Worm (Caenorhabditis elegans) whole organism, young adult: ENCODE data around the gene idpp-6.
A peak's percentile ranks its signal among the peaks of the same experiment; 100 is the strongest.

ENCODE experiments used
- B0336.3 ChIP-seq: fragments of 200-800 bp; sonication (Bioruptor generic); IDR thresholded peaks from 2 replicates; pipeline ENCODE4 v1.3.6; 2022; ENCODE audit warnings: missing genetic modification characterization, missing compliant biosample characterization
- C06A6.2 ChIP-seq: fragments of 200-800 bp; sonication (Bioruptor generic); conservative IDR thresholded peaks from 2 replicates; pipeline ENCODE4 v1.3.6; 2022; ENCODE audit warnings: missing genetic modification characterization, missing compliant biosample characterization
- F10E7.11 ChIP-seq: sonication (generic microtip); optimal IDR thresholded peaks from 2 replicates; lab custom pipeline; 2017; ENCODE audit warnings: mild to moderate bottlenecking, missing genetic modification characterization, moderate library complexity, missing compliant biosample characterization
- F22D6.2 ChIP-seq: sonication (generic microtip); optimal IDR thresholded peaks from 2 replicates; lab custom pipeline; 2016; ENCODE audit warnings: mild to moderate bottlenecking, missing genetic modification characterization, missing compliant biosample characterization
- F37B4.10 ChIP-seq: fragments of 200-800 bp; sonication (Bioruptor generic); IDR thresholded peaks from 2 replicates; pipeline ENCODE4 v1.3.6; 2022; ENCODE audit warnings: missing genetic modification characterization, missing compliant biosample characterization
- T07F8.4 ChIP-seq: sonication (generic microtip); optimal IDR thresholded peaks from 2 replicates; lab custom pipeline; 2016; ENCODE audit warnings: mild to moderate bottlenecking, missing genetic modification characterization, moderate library complexity, missing compliant biosample characterization
- Y79H2A.3 ChIP-seq: fragments of 200-800 bp; sonication (Bioruptor generic); conservative IDR thresholded peaks from 2 replicates; pipeline ENCODE4 v1.3.6; 2022; ENCODE audit warnings: missing genetic modification reagents, missing genetic modification characterization, missing compliant biosample characterization
- ama-1 ChIP-seq, 3 experiments: fragments of 150-350 bp in 1 of 3; sonication (generic microtip) in 2 of 3; optimal IDR thresholded peaks; 2 replicates each; lab custom pipeline; 2014 to 2018; ENCODE audit warnings: missing biosample characterization in 2 of 3, missing genetic modification characterization in 2 of 3, missing genetic modification reagents in 2 of 3
- aptf-3 ChIP-seq: fragments of 200-800 bp; sonication (Bioruptor generic); IDR thresholded peaks from 2 replicates; pipeline ENCODE4 v1.3.6; 2022; ENCODE audit warnings: missing genetic modification characterization, missing compliant biosample characterization
- atf-7 ChIP-seq: sonication (generic microtip); optimal IDR thresholded peaks from 2 replicates; lab custom pipeline; 2017; ENCODE audit warnings: mild to moderate bottlenecking, missing genetic modification characterization, missing compliant biosample characterization
- attf-3 ChIP-seq: fragments of 200-800 bp; sonication (Bioruptor generic); conservative IDR thresholded peaks from 2 replicates; pipeline ENCODE4 v1.3.6; 2022; ENCODE audit warnings: missing genetic modification reagents, missing genetic modification characterization, missing compliant biosample characterization
- attf-5 ChIP-seq: fragments of 200-800 bp; sonication (Bioruptor generic); optimal IDR thresholded peaks from 2 replicates; lab custom pipeline; 2018; ENCODE audit warnings: mild to moderate bottlenecking, missing genetic modification characterization, missing compliant biosample characterization
- cebp-1 ChIP-seq, 2 experiments: fragments of 200-800 bp in 1 of 2; sonication (Bioruptor generic) in 1 of 2; sonication (generic microtip) in 1 of 2; IDR thresholded peaks in 1 of 2; optimal IDR thresholded peaks in 1 of 2; 2 replicates each; pipeline versions ENCODE4 v1.3.6 to Lab custom; 2017 to 2022; ENCODE audit warnings: missing compliant biosample characterization in 2 of 2, missing genetic modification characterization in 2 of 2, mild to moderate bottlenecking in 1 of 2, missing genetic modification reagents in 1 of 2, moderate library complexity in 1 of 2
- ceh-100 ChIP-seq: fragments of 200-800 bp; sonication (Bioruptor generic); IDR thresholded peaks from 2 replicates; pipeline ENCODE4 v1.3.6; 2022; ENCODE audit warnings: missing genetic modification reagents, missing genetic modification characterization, missing compliant biosample characterization
- ceh-27 ChIP-seq: fragments of 200-800 bp; sonication (Bioruptor generic); optimal IDR thresholded peaks from 2 replicates; lab custom pipeline; 2018; ENCODE audit warnings: mild to moderate bottlenecking, missing genetic modification characterization, moderate library complexity, missing compliant biosample characterization
- chd-7 ChIP-seq: sonication (generic microtip); optimal IDR thresholded peaks from 2 replicates; lab custom pipeline; 2016; ENCODE audit warnings: mild to moderate bottlenecking, missing genetic modification characterization, moderate library complexity, missing compliant biosample characterization
- die-1 ChIP-seq: sonication (generic microtip); optimal IDR thresholded peaks from 2 replicates; lab custom pipeline; 2016; ENCODE audit warnings: missing genotype, mild to moderate bottlenecking, missing genetic modification characterization, missing compliant biosample characterization
- dox-1 ChIP-seq: fragments of 200-800 bp; sonication (Bioruptor generic); IDR thresholded peaks from 2 replicates; pipeline ENCODE4 v1.3.6; 2022; ENCODE audit warnings: missing genetic modification reagents, missing genetic modification characterization, missing compliant biosample characterization
- efl-1 ChIP-seq: fragments of 150-350 bp; optimal IDR thresholded peaks from 2 replicates; lab custom pipeline; 2014; ENCODE audit warnings: missing biosample characterization, missing genetic modification reagents, missing genetic modification characterization
- egl-18 ChIP-seq: fragments of 200-800 bp; sonication (Bioruptor generic); IDR thresholded peaks from 2 replicates; pipeline ENCODE4 v1.3.6; 2022; ENCODE audit warnings: missing genetic modification reagents, missing genetic modification characterization, missing compliant biosample characterization
- egl-44 ChIP-seq: fragments of 200-800 bp; sonication (Bioruptor generic); IDR thresholded peaks from 2 replicates; pipeline ENCODE4 v1.3.6; 2022; ENCODE audit warnings: missing genetic modification reagents, missing genetic modification characterization, missing compliant biosample characterization
- ekl-4 ChIP-seq: fragments of 200-800 bp; sonication (Bioruptor generic); IDR thresholded peaks from 2 replicates; pipeline ENCODE4 v1.3.6; 2022; ENCODE audit warnings: missing genetic modification reagents, missing genetic modification characterization, missing compliant biosample characterization
- gei-17 ChIP-seq: fragments of 200-800 bp; sonication (Bioruptor generic); optimal IDR thresholded peaks from 2 replicates; lab custom pipeline; 2018; ENCODE audit warnings: mild to moderate bottlenecking, missing genetic modification characterization, missing compliant biosample characterization
- hmg-1.2 ChIP-seq: fragments of 200-800 bp; sonication (Bioruptor generic); IDR thresholded peaks from 2 replicates; pipeline ENCODE4 v1.3.6; 2022; ENCODE audit warnings: missing genetic modification reagents, missing genetic modification characterization, missing compliant biosample characterization
- hsf-1 ChIP-seq: fragments of 200-800 bp; sonication (Bioruptor generic); IDR thresholded peaks from 2 replicates; pipeline ENCODE4 v1.3.6; 2022; ENCODE audit warnings: missing genetic modification reagents, missing genetic modification characterization, missing compliant biosample characterization
- lag-1 ChIP-seq: fragments of 200-800 bp; sonication (Bioruptor generic); IDR thresholded peaks from 2 replicates; pipeline ENCODE4 v1.3.6; 2022; ENCODE audit warnings: missing genetic modification reagents, missing genetic modification characterization, missing compliant biosample characterization
- let-526 ChIP-seq: fragments of 200-800 bp; sonication (Bioruptor generic); IDR thresholded peaks from 2 replicates; pipeline ENCODE4 v1.3.6; 2022; ENCODE audit warnings: missing genetic modification reagents, missing genetic modification characterization, missing compliant biosample characterization
- lin-26 ChIP-seq: fragments of 200-800 bp; sonication (Bioruptor generic); IDR thresholded peaks from 2 replicates; pipeline ENCODE4 v1.3.6; 2022; ENCODE audit warnings: missing genetic modification reagents, missing genetic modification characterization, missing compliant biosample characterization
- lin-40 ChIP-seq: sonication (generic microtip); optimal IDR thresholded peaks from 2 replicates; lab custom pipeline; 2016; ENCODE audit warnings: missing genetic modification characterization, mild to moderate bottlenecking, missing compliant biosample characterization, missing genotype, missing genetic modification reagents
- lin-54 ChIP-seq: fragments of 200-800 bp; sonication (Bioruptor generic); optimal IDR thresholded peaks from 2 replicates; lab custom pipeline; 2018; ENCODE audit warnings: mild to moderate bottlenecking, missing genetic modification characterization, missing compliant biosample characterization
- lir-1 ChIP-seq: fragments of 200-800 bp; sonication (Bioruptor generic); conservative IDR thresholded peaks from 2 replicates; pipeline ENCODE4 v1.3.6; 2022; ENCODE audit warnings: missing genetic modification reagents, missing genetic modification characterization, missing compliant biosample characterization
- madf-10 ChIP-seq: sonication (generic microtip); optimal IDR thresholded peaks from 2 replicates; lab custom pipeline; 2016; ENCODE audit warnings: mild to moderate bottlenecking, missing genetic modification characterization, missing compliant biosample characterization
- mcd-1 ChIP-seq: fragments of 200-800 bp; sonication (Bioruptor generic); IDR thresholded peaks from 2 replicates; pipeline ENCODE4 v1.3.6; 2022; ENCODE audit warnings: missing genetic modification reagents, missing genetic modification characterization, missing compliant biosample characterization
- nfyb-1 ChIP-seq: fragments of 200-800 bp; sonication (Bioruptor generic); IDR thresholded peaks from 2 replicates; pipeline ENCODE4 v1.3.6; 2022; ENCODE audit warnings: missing genetic modification reagents, missing genetic modification characterization, missing compliant biosample characterization
- nhr-80 ChIP-seq: sonication (generic microtip); optimal IDR thresholded peaks from 2 replicates; lab custom pipeline; 2016; ENCODE audit warnings: missing genetic modification characterization, missing compliant biosample characterization
- rcor-1 ChIP-seq: fragments of 200-800 bp; sonication (Bioruptor generic); IDR thresholded peaks from 2 replicates; pipeline ENCODE4 v1.3.6; 2022; ENCODE audit warnings: missing genetic modification reagents, missing genetic modification characterization, missing compliant biosample characterization
- snpc-3.4 ChIP-seq: sonication (generic microtip); optimal IDR thresholded peaks from 2 replicates; lab custom pipeline; 2017; ENCODE audit warnings: missing genetic modification characterization, mild to moderate bottlenecking, missing compliant biosample characterization, antibody characterized with exemption, moderate library complexity, missing genotype, missing genetic modification reagents
- somi-1 ChIP-seq: fragments of 200-800 bp; sonication (Bioruptor generic); optimal IDR thresholded peaks from 2 replicates; lab custom pipeline; 2018; ENCODE audit warnings: mild to moderate bottlenecking, missing genetic modification characterization, missing compliant biosample characterization
- tbp1 ChIP-seq: fragments of 200-800 bp; sonication (Bioruptor generic); optimal IDR thresholded peaks from 2 replicates; lab custom pipeline; 2018; ENCODE audit warnings: mild to moderate bottlenecking, missing genetic modification characterization, missing compliant biosample characterization
- tlf-1 ChIP-seq: fragments of 200-800 bp; sonication (Bioruptor generic); optimal IDR thresholded peaks from 2 replicates; lab custom pipeline; 2018; ENCODE audit warnings: mild to moderate bottlenecking, missing genetic modification characterization, missing compliant biosample characterization
- zfh-2 ChIP-seq: fragments of 200-800 bp; sonication (Bioruptor generic); conservative IDR thresholded peaks from 2 replicates; pipeline ENCODE4 v1.3.6; 2022; ENCODE audit warnings: missing genetic modification reagents, missing genetic modification characterization, missing compliant biosample characterization
- zim-3 ChIP-seq: sonication (generic microtip); optimal IDR thresholded peaks from 2 replicates; lab custom pipeline; 2017; ENCODE audit warnings: mild to moderate bottlenecking, missing genetic modification characterization, moderate library complexity, missing compliant biosample characterization
- ztf-22 ChIP-seq: fragments of 200-800 bp; sonication (Bioruptor generic); optimal IDR thresholded peaks from 2 replicates; lab custom pipeline; 2018; ENCODE audit warnings: mild to moderate bottlenecking, missing genetic modification characterization, moderate library complexity, missing compliant biosample characterization
- ztf-26 ChIP-seq: sonication (generic microtip); optimal IDR thresholded peaks from 2 replicates; lab custom pipeline; 2017; ENCODE audit warnings: missing genetic modification characterization, missing compliant biosample characterization
- ztf-3 ChIP-seq: fragments of 200-800 bp; sonication (Bioruptor generic); optimal IDR thresholded peaks from 2 replicates; lab custom pipeline; 2018; ENCODE audit warnings: mild to moderate bottlenecking, missing genetic modification characterization, missing compliant biosample characterization

idpp-6 gene

DNA sequence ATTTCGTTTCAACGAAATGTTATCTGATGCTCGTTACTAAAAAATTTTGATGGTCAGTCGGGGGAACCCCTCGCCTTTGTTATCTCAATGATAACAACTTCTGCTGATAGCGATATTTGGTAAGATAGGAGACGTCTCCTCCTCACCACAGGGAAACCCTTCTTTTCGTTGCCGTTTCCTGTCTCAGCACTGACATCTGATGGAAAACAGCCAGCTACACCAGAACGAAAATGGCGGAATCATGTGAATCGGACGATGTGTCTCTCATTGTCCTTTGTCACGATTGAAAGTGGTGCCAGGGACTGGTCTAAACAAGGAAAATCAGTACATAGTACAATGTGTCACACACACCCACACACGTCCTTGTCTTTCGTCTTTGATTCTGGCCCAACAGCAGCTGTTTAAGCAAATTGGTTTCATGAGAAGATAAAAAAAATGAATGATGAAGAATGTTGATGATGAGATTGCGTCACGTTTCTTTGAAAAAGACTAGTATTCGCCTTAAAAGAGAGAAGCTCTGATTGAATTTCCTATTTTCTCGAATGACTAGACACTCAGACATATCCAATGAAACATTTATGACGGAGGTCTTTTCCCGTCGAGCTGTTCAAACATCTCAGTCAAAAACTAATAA is 46.5 kb upstream of the idpp-6 start:
- TF ChIP-seq B0336.3, result 0 out of 2 replicates have a peak, but pooled peaks have one; percentile 18
- TF ChIP-seq attf-3 (GFP tag; lab: Robert Waterston, UW), result no peak
- TF ChIP-seq madf-10 (tag; lab: Kevin White, UChicago), result peak; percentile 23
- TF ChIP-seq F37B4.10, result no peak
- no peak for TF ChIP-seq F22D6.2
- TF ChIP-seq hsf-1, result no peak
- no peak for TF ChIP-seq tlf-1 (GFP tag; lab: Kevin White, UChicago)
- TF ChIP-seq T07F8.4, result no peak
- no peak for TF ChIP-seq lir-1 (GFP tag; lab: Robert Waterston, UW)
- 0 out of 2 replicates have a peak, but pooled peaks have one; percentile 4 for TF ChIP-seq hmg-1.2
- no peak for TF ChIP-seq snpc-3.4 (tag; lab: Kevin White, UChicago)
- TF ChIP-seq nhr-80, result peak; percentile 85
- TF ChIP-seq ekl-4 (GFP tag; lab: Robert Waterston, UW), result peak; percentile 24; the same call in 1 of the 2 replicates
- peak; percentile 78 for TF ChIP-seq atf-7 (tag; lab: Kevin White, UChicago)
- peak; percentile 44 for TF ChIP-seq die-1 (tag; lab: Kevin White, UChicago)
- peak; percentile 21 for TF ChIP-seq ztf-22 (GFP tag; lab: Kevin White, UChicago)
- TF ChIP-seq tbp1, result no peak
- no peak for TF ChIP-seq F10E7.11 (tag; lab: Kevin White, UChicago)
- peak; percentile 54 for TF ChIP-seq ztf-26
- TF ChIP-seq cebp-1 (GFP tag; IDR thresholded peaks at IDR 0.05; lab: Robert Waterston, UW), result no peak
- peak; percentile 34 for TF ChIP-seq cebp-1 (tag; optimal IDR thresholded peaks at IDR 0.05; lab: Kevin White, UChicago)
- peak; percentile 61 for TF ChIP-seq ceh-27
- TF ChIP-seq lin-40 (tag; lab: Kevin White, UChicago), result peak; percentile 63
- TF ChIP-seq aptf-3 (GFP tag; lab: Robert Waterston, UW), result no peak
- TF ChIP-seq attf-5 (GFP tag; lab: Kevin White, UChicago), result peak; percentile 11
- TF ChIP-seq C06A6.2 (GFP tag; lab: Robert Waterston, UW), result 0 out of 2 replicates have a peak, but pooled peaks have one; percentile 21
- peak; percentile 63 for TF ChIP-seq chd-7
- TF ChIP-seq lin-26 (GFP tag; lab: Robert Waterston, UW), result peak; percentile 64; the same call in 1 of the 2 replicates
- peak; percentile 51 for TF ChIP-seq dox-1 (GFP tag; lab: Robert Waterston, UW)
- no peak for TF ChIP-seq lin-54 (GFP tag; lab: Kevin White, UChicago)

DNA sequence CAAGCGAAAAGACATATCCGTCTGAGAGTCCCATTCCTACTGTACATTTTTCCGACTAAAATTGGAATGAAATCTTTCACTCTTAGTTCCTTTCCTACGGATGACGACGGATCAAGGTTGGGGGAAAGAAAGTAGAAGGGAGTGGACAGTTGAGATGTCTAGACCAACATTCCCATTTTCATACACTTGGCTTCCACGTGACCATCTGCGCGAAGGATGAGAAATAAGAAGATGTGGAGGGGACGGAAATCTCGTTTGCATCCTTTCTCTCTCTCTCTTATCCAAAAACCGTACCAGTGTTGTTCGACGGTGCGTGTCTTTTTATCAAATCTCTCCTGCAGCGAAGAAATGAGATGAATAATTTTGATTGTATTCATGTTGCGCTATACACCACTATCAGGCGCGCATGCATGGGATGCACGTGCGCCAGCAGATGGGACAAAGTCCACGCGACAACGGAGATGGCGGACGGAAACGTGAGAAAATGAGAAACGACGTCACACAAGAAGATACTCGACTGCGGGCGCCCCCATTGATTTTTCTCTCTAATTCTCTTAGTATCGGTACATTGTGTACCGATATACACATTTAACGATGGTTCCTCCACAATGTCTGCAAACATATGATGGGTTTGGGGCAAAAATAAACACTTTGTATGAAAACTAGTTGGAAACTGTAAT is 45.5 kb upstream of the idpp-6 start:
- TF ChIP-seq lag-1 (GFP tag; lab: Robert Waterston, UW) (peak; percentile 17; the same call in 1 of the 2 replicates), somi-1 (GFP tag; lab: Kevin White, UChicago) (peak; percentile 98), ztf-3 (GFP tag; lab: Kevin White, UChicago) (peak; percentile 20), chd-7 (peak; percentile 92), Y79H2A.3 (GFP tag; lab: Robert Waterston, UW) (0 out of 2 replicates have a peak, but pooled peaks have one; percentile 38), gei-17 (GFP tag; lab: Kevin White, UChicago) (peak; percentile 68), ceh-100 (GFP tag; lab: Robert Waterston, UW) (no peak), mcd-1 (GFP tag; lab: Robert Waterston, UW) (peak; percentile 58), ama-1 (optimal IDR thresholded peaks at IDR 0.05; lab: Kevin White, UChicago) (peak; percentile 11), ama-1 (GFP tag; optimal IDR thresholded peaks at IDR 0.05; lab: Kevin White, UChicago) (no peak), lir-1 (GFP tag; lab: Robert Waterston, UW) (peak; percentile 61), ztf-22 (GFP tag; lab: Kevin White, UChicago) (peak; percentile 89), efl-1 (GFP tag; lab: Kevin White, UChicago) (no peak), egl-44 (GFP tag; lab: Robert Waterston, UW) (peak; percentile 64; the same call in 1 of the 2 replicates), rcor-1 (GFP tag; lab: Robert Waterston, UW) (0 out of 2 replicates have a peak, but pooled peaks have one; percentile 21), zim-3 (no peak), hsf-1 (0 out of 2 replicates have a peak, but pooled peaks have one; percentile 45), madf-10 (tag; lab: Kevin White, UChicago) (peak; percentile 79), nfyb-1 (GFP tag; lab: Robert Waterston, UW) (peak; percentile 49; the same call in 1 of the 2 replicates), egl-18 (GFP tag; lab: Robert Waterston, UW) (no peak), tlf-1 (GFP tag; lab: Kevin White, UChicago) (peak; percentile 53), zfh-2 (GFP tag; lab: Robert Waterston, UW) (peak; percentile 76; the same call in 1 of the 2 replicates), let-526 (GFP tag; lab: Robert Waterston, UW) (peak; percentile 90; the same call in 1 of the 2 replicates)
